Worm (Caenorhabditis elegans) whole organism, early embryonic: Measurements from ENCODE around the gene H40L08.9.

Source experiments
- B0310.2 ChIP-seq: sonication (generic microtip); optimal IDR thresholded peaks from 2 replicates; lab custom pipeline; 2016; ENCODE audit warnings: mild to moderate bottlenecking, missing genetic modification characterization, missing compliant biosample characterization
- ama-1 ChIP-seq: fragments of 150-350 bp; optimal IDR thresholded peaks from 2 replicates; lab custom pipeline; 2014
- ceh-13 ChIP-seq: fragments of 200-800 bp; sonication (Bioruptor generic); optimal IDR thresholded peaks from 2 replicates; lab custom pipeline; 2018; ENCODE audit warnings: mild to moderate bottlenecking, missing genetic modification characterization, missing compliant biosample characterization
- flt-1 ChIP-seq: fragments of 200-800 bp; sonication (Bioruptor generic); IDR thresholded peaks from 2 replicates; pipeline ENCODE4 v1.3.6; 2022; ENCODE audit warnings: missing genetic modification characterization, missing compliant biosample characterization
- tbx-37 ChIP-seq: fragments of 200-800 bp; sonication (Bioruptor generic); conservative IDR thresholded peaks from 2 replicates; pipeline ENCODE4 v1.3.6; 2022; ENCODE audit warnings: missing genetic modification reagents, missing genetic modification characterization, missing compliant biosample characterization
- tra-4 ChIP-seq: sonication (generic microtip); optimal IDR thresholded peaks from 2 replicates; lab custom pipeline; 2017; ENCODE audit warnings: missing genetic modification characterization, missing compliant biosample characterization

- 0 out of 2 replicates have a peak, but pooled peaks have one; percentile 27 for TF ChIP-seq flt-1 (GFP tag; lab: Robert Waterston, UW)
- no peak for TF ChIP-seq tra-4 (tag; lab: Kevin White, UChicago)
- no peak for TF ChIP-seq ama-1
- no peak for TF ChIP-seq tbx-37 (GFP tag; lab: Robert Waterston, UW)
- TF ChIP-seq ceh-13 (GFP tag; lab: Kevin White, UChicago), result no peak
- no peak for TF ChIP-seq B0310.2 (tag; lab: Kevin White, UChicago)
These were observed 35.7 kb downstream of the H40L08.9 start, which contains the start of gene C18B12.4 for ce11 chrX:15040552-15041080.
